Worm (Caenorhabditis elegans): ENCODE measurements around the gene ttr-41.

ce11 chrII:4686941-4687340, 40.7 kb downstream of the ttr-41 start, which contains the start of gene sre-39:
- TF ChIP-seq eyg-1 (tag; optimal IDR thresholded peaks at IDR 0.05) (no peak), ahr-1 (tag; optimal IDR thresholded peaks at IDR 0.05) (no peak), tbx-7 (tag; optimal IDR thresholded peaks at IDR 0.05) (no peak), ama-1 (optimal IDR thresholded peaks at IDR 0.05) (no peak), nhr-232 (tag; optimal IDR thresholded peaks at IDR 0.05) (no peak), rnt-1 (tag; optimal IDR thresholded peaks at IDR 0.05) (no peak), pros-1 (tag; optimal IDR thresholded peaks at IDR 0.05) (no peak), pha-4 (tag; optimal IDR thresholded peaks at IDR 0.05) (no peak)
